Worm (Caenorhabditis elegans): Measurements from ENCODE around the gene F40F8.12.

DNA sequence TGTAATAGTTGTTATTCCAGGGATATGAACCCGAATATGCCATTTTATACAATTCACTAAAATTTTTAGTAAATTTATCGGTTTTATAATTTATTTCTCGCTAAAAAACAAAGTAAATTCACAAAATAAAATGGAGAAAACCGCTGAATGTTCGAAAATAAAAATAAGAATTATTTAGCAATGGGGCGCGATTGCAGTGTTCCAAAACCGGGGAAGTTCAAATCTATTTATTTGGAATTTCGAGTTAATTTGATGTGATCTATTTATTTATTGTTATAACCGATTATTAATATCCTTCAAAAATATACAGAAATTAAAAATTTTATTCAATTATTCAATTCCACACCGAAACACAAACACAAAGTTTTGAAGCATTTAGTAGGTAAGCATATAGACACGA is 2.9 kb downstream of the F40F8.12 start, which contains the start of gene F40F8.11:
- TF ChIP-seq unc-39 (tag; optimal IDR thresholded peaks at IDR 0.05) (no peak), ztf-11 (tag; optimal IDR thresholded peaks at IDR 0.05) (no peak), ceh-28 (tag; optimal IDR thresholded peaks at IDR 0.05) (no peak), mdl-1 (tag; optimal IDR thresholded peaks at IDR 0.05) (no peak), elt-1 (tag; optimal IDR thresholded peaks at IDR 0.05) (no peak), egl-27 (tag; optimal IDR thresholded peaks at IDR 0.05) (no peak), ama-1 (optimal IDR thresholded peaks at IDR 0.05) (no peak), ceh-16 (tag; optimal IDR thresholded peaks at IDR 0.05) (no peak), tbx-2 (tag; optimal IDR thresholded peaks at IDR 0.05) (no peak), ztf-4 (tag; optimal IDR thresholded peaks at IDR 0.05) (no peak)

All from whole organism, L3 larva.